Worm (Caenorhabditis elegans) whole organism, L4/young adult: ENCODE data around the gene srx-9.

Experiments
- W03F9.2 ChIP-seq: fragments of 150-350 bp; optimal IDR thresholded peaks from 2 replicates; lab custom pipeline; 2014; ENCODE audit warnings: missing biosample characterization, missing genetic modification characterization
- dao-5 ChIP-seq: sonication (generic microtip); optimal IDR thresholded peaks from 2 replicates; lab custom pipeline; 2016; ENCODE audit warnings: missing genotype, missing genetic modification characterization, moderate library complexity, missing compliant biosample characterization
- him-1 ChIP-seq: sonication (generic microtip); optimal IDR thresholded peaks from 2 replicates; lab custom pipeline; 2016; ENCODE audit warnings: missing genotype, missing genetic modification reagents, missing genetic modification characterization, missing compliant biosample characterization

srx-9 gene

ce11 chrV:7400095-7400494 is 4.8 kb upstream of the srx-9 start, which contains the start of gene cnc-9:
TSS of gene cnc-9 (minus strand) at chrV:7400195.
- TF ChIP-seq dao-5 (tag; lab: Kevin White, UChicago): no peak
- no peak for TF ChIP-seq W03F9.2 (tag; lab: Kevin White, UChicago)
- TF ChIP-seq him-1 (tag; lab: Kevin White, UChicago): no peak

ce11 chrV:7399202-7399601 is 3.9 kb upstream of the srx-9 start, which contains the start of gene gst-41:
TSS of gene gst-41 (minus strand) at chrV:7399302.
- TF ChIP-seq him-1 (tag; lab: Kevin White, UChicago) (no peak), dao-5 (tag; lab: Kevin White, UChicago) (no peak), W03F9.2 (tag; lab: Kevin White, UChicago) (no peak)

ce11 chrV:7391933-7392332 is 3.3 kb downstream of the srx-9 start, which contains the start of gene fbxa-105:
TSS of gene fbxa-105 (minus strand) at chrV:7392029.
- TF ChIP-seq W03F9.2 (tag; lab: Kevin White, UChicago): no peak
- TF ChIP-seq him-1 (tag; lab: Kevin White, UChicago): no peak
- no peak for TF ChIP-seq dao-5 (tag; lab: Kevin White, UChicago)

ce11 chrV:7389771-7390170 is 5.5 kb downstream of the srx-9 start, which contains the start of gene C02H6.1:
TSS of gene C02H6.1 (minus strand) at chrV:7389871.
- TF ChIP-seq W03F9.2 (tag; lab: Kevin White, UChicago) (no peak), him-1 (tag; lab: Kevin White, UChicago) (no peak), dao-5 (tag; lab: Kevin White, UChicago) (no peak)

- no peak for TF ChIP-seq W03F9.2 (tag; lab: Kevin White, UChicago)
- no peak for TF ChIP-seq him-1 (tag; lab: Kevin White, UChicago)
- no peak for TF ChIP-seq dao-5 (tag; lab: Kevin White, UChicago)
Measured at ce11 chrV:7387755-7388154, 7.5 kb downstream of the srx-9 start, which contains the start of gene C02H6.3. TSS of gene C02H6.3 (minus strand) at chrV:7387855.

- TF ChIP-seq dao-5 (tag; lab: Kevin White, UChicago) (no peak), him-1 (tag; lab: Kevin White, UChicago) (no peak), W03F9.2 (tag; lab: Kevin White, UChicago) (no peak)
Measured at ce11 chrV:7386052-7386573, 9.1 kb downstream of the srx-9 start, which contains the start of gene srp-6. TSS of gene srp-6 (minus strand) at chrV:7386102.

ce11 chrV:7381008-7381407 is 14.3 kb downstream of the srx-9 start, which contains the start of gene C03G6.17:
TSS of gene C03G6.17 (minus strand) at chrV:7381108.
- TF ChIP-seq dao-5 (tag; lab: Kevin White, UChicago) (no peak), W03F9.2 (tag; lab: Kevin White, UChicago) (no peak), him-1 (tag; lab: Kevin White, UChicago) (no peak)

ce11 chrV:7379384-7379783 is 15.9 kb downstream of the srx-9 start, which contains the start of gene srsx-24:
TSS of gene srsx-24 (minus strand) at chrV:7379484.
- no peak for TF ChIP-seq W03F9.2 (tag; lab: Kevin White, UChicago)
- no peak for TF ChIP-seq dao-5 (tag; lab: Kevin White, UChicago)
- TF ChIP-seq him-1 (tag; lab: Kevin White, UChicago): no peak

ce11 chrV:7374090-7374489 is 21.2 kb downstream of the srx-9 start, which contains the start of gene srx-56:
TSS of gene srx-56 (plus strand) at chrV:7374390.
- TF ChIP-seq W03F9.2 (tag; lab: Kevin White, UChicago) (no peak), dao-5 (tag; lab: Kevin White, UChicago) (no peak), him-1 (tag; lab: Kevin White, UChicago) (no peak)

ce11 chrV:7369578-7369977 is 25.7 kb downstream of the srx-9 start, which contains the start of gene srj-14:
TSS of gene srj-14 (plus strand) at chrV:7369708.
- no peak for TF ChIP-seq W03F9.2 (tag; lab: Kevin White, UChicago)
- no peak for TF ChIP-seq him-1 (tag; lab: Kevin White, UChicago)
- no peak for TF ChIP-seq dao-5 (tag; lab: Kevin White, UChicago)

ce11 chrV:7364951-7365350 is 30.3 kb downstream of the srx-9 start, which contains the start of gene exc-13:
TSS of gene exc-13 (plus strand) at chrV:7365251.
- TF ChIP-seq him-1 (tag; lab: Kevin White, UChicago): no peak
- no peak for TF ChIP-seq W03F9.2 (tag; lab: Kevin White, UChicago)
- TF ChIP-seq dao-5 (tag; lab: Kevin White, UChicago): no peak

- TF ChIP-seq dao-5 (tag; lab: Kevin White, UChicago): no peak
Measured at ce11 chrV:7364059-7364458, 31.2 kb downstream of the srx-9 start, which contains the start of gene cyp-35A2. TSS of gene cyp-35A2 (minus strand) at chrV:7364182.

- TF ChIP-seq him-1 (tag; lab: Kevin White, UChicago): no peak
- TF ChIP-seq W03F9.2 (tag; lab: Kevin White, UChicago): no peak
- no peak for TF ChIP-seq dao-5 (tag; lab: Kevin White, UChicago)
Measured at ce11 chrV:7361673-7362072, 33.6 kb downstream of the srx-9 start, which contains the start of gene cyp-35A1. TSS of gene cyp-35A1 (minus strand) at chrV:7361773.

- TF ChIP-seq him-1 (tag; lab: Kevin White, UChicago) (no peak), W03F9.2 (tag; lab: Kevin White, UChicago) (no peak), dao-5 (tag; lab: Kevin White, UChicago) (no peak)
Measured at ce11 chrV:7357132-7357531, 38.1 kb downstream of the srx-9 start, which contains the start of gene C03G6.6. TSS of gene C03G6.6 (plus strand) at chrV:7357432.
